Worm (Caenorhabditis elegans) whole organism, early embryonic: Measurements from ENCODE around the gene idpp-15.

Source experiments
- B0310.2 ChIP-seq: sonication (generic microtip); optimal IDR thresholded peaks from 2 replicates; lab custom pipeline; 2016; ENCODE audit warnings: mild to moderate bottlenecking, missing genetic modification characterization, missing compliant biosample characterization
- F13C5.2 ChIP-seq: sonication (generic microtip); optimal IDR thresholded peaks from 2 replicates; lab custom pipeline; 2017; ENCODE audit warnings: mild to moderate bottlenecking, missing genetic modification characterization, inconsistent platforms, missing compliant biosample characterization
- aly-1 ChIP-seq: sonication (generic microtip); optimal IDR thresholded peaks from 2 replicates; lab custom pipeline; 2016; ENCODE audit warnings: missing genetic modification characterization, missing compliant biosample characterization
- ama-1 ChIP-seq: fragments of 150-350 bp; optimal IDR thresholded peaks from 2 replicates; lab custom pipeline; 2014
- ceh-36 ChIP-seq: sonication (generic microtip); optimal IDR thresholded peaks from 2 replicates; lab custom pipeline; 2016; ENCODE audit warnings: missing genetic modification characterization, inconsistent platforms, missing compliant biosample characterization
- flt-1 ChIP-seq: fragments of 200-800 bp; sonication (Bioruptor generic); IDR thresholded peaks from 2 replicates; pipeline ENCODE4 v1.3.6; 2022; ENCODE audit warnings: missing genetic modification characterization, missing compliant biosample characterization
- hnd-1 ChIP-seq: sonication (generic microtip); optimal IDR thresholded peaks from 2 replicates; lab custom pipeline; 2016; ENCODE audit warnings: missing genetic modification characterization, missing compliant biosample characterization
- pes-1 ChIP-seq: fragments of 200-800 bp; sonication (Bioruptor generic); IDR thresholded peaks from 2 replicates; pipeline ENCODE4 v1.3.6; 2022; ENCODE audit warnings: missing genetic modification reagents, missing genetic modification characterization, missing compliant biosample characterization
- scrt-1 ChIP-seq: fragments of 200-800 bp; sonication (Bioruptor generic); IDR thresholded peaks from 2 replicates; pipeline ENCODE4 v1.3.6; 2022; ENCODE audit warnings: missing genetic modification characterization, missing compliant biosample characterization

ce11 chrIII:8552125-8552524 is 27.3 kb downstream of the idpp-15 start, which contains the start of gene C02D5.4:
- TF ChIP-seq flt-1 (no peak), scrt-1 (no peak), ceh-36 (tag; lab: Kevin White, UChicago) (no peak), aly-1 (tag; lab: Kevin White, UChicago) (no peak), pes-1 (no peak), ama-1 (no peak), F13C5.2 (no peak), B0310.2 (no peak), hnd-1 (tag; lab: Kevin White, UChicago) (no peak)
